Fruit fly (Drosophila melanogaster) whole organism, embryonic: Measurements from ENCODE around the gene CG10068.

Experiments
- Antp ChIP-seq: fragments of 200-800 bp; sonication (Bioruptor generic); optimal IDR thresholded peaks from 3 replicates; lab custom pipeline; 2016; ENCODE audit warnings: missing biosample characterization, missing genetic modification characterization
- Bdp1 ChIP-seq: fragments of 200-800 bp; sonication (Bioruptor generic); optimal IDR thresholded peaks from 3 replicates; lab custom pipeline; 2016; ENCODE audit warnings: missing biosample characterization, missing genetic modification characterization
- CG10366 ChIP-seq: fragments of 200-800 bp; sonication (Bioruptor generic); IDR thresholded peaks from 2 replicates; pipeline ENCODE4 v1.3.6; 2022; ENCODE audit warnings: missing biosample characterization, missing genetic modification characterization
- CG10462 ChIP-seq: fragments of 200-800 bp; sonication (Bioruptor generic); optimal IDR thresholded peaks from 2 replicates; lab custom pipeline; 2016; ENCODE audit warnings: missing biosample characterization, missing genetic modification characterization
- CG10979 ChIP-seq: fragments of 200-800 bp; sonication (Bioruptor generic); optimal IDR thresholded peaks from 2 replicates; lab custom pipeline; 2018; ENCODE audit warnings: missing biosample characterization, mild to moderate bottlenecking, missing genetic modification characterization, moderate library complexity
- CG11695 ChIP-seq: fragments of 200-800 bp; sonication (Bioruptor generic); IDR thresholded peaks from 3 replicates; pipeline ENCODE4 v1.3.6; 2022; ENCODE audit warnings: missing biosample characterization, missing genetic modification characterization
- CG12769 ChIP-seq: fragments of 200-800 bp; sonication (Bioruptor generic); optimal IDR thresholded peaks from 2 replicates; lab custom pipeline; 2019; ENCODE audit warnings: missing biosample characterization, mild to moderate bottlenecking, missing genetic modification characterization, moderate library complexity
- CG13123 ChIP-seq: fragments of 200-800 bp; sonication (Bioruptor generic); optimal IDR thresholded peaks from 2 replicates; lab custom pipeline; 2016; ENCODE audit warnings: missing biosample characterization, missing genetic modification characterization
- CG13894 ChIP-seq: fragments of 200-800 bp; sonication (Bioruptor generic); optimal IDR thresholded peaks from 3 replicates; lab custom pipeline; 2018; ENCODE audit warnings: missing biosample characterization, mild to moderate bottlenecking, missing genetic modification characterization, moderate library complexity
- CG17385 ChIP-seq: fragments of 200-800 bp; sonication (Bioruptor generic); optimal IDR thresholded peaks from 3 replicates; lab custom pipeline; 2018; ENCODE audit warnings: missing biosample characterization, mild to moderate bottlenecking, missing genetic modification characterization
- CG18599 ChIP-seq: fragments of 200-800 bp; sonication (Bioruptor generic); optimal IDR thresholded peaks from 3 replicates; lab custom pipeline; 2017; ENCODE audit warnings: missing biosample characterization, missing genetic modification characterization, mild to moderate bottlenecking, moderate library complexity, missing genetic modification reagents
- CG32772 ChIP-seq: fragments of 200-800 bp; sonication (Bioruptor generic); IDR thresholded peaks from 2 replicates; pipeline ENCODE4 v1.3.6; 2022; ENCODE audit warnings: missing biosample characterization, missing genetic modification characterization
- CG3838 ChIP-seq: fragments of 200-800 bp; sonication (Bioruptor generic); optimal IDR thresholded peaks from 3 replicates; lab custom pipeline; 2016; ENCODE audit warnings: missing biosample characterization, missing genetic modification characterization
- CG6765 ChIP-seq: fragments of 200-800 bp; sonication (Bioruptor generic); optimal IDR thresholded peaks from 3 replicates; lab custom pipeline; 2017; ENCODE audit warnings: missing biosample characterization, mild to moderate bottlenecking, missing genetic modification characterization
- CG7745 ChIP-seq: fragments of 200-800 bp; sonication (Bioruptor generic); optimal IDR thresholded peaks from 2 replicates; lab custom pipeline; 2018; ENCODE audit warnings: missing biosample characterization, mild to moderate bottlenecking, missing genetic modification characterization, moderate library complexity
- CG9215 ChIP-seq: fragments of 200-800 bp; sonication (Bioruptor generic); IDR thresholded peaks from 2 replicates; pipeline ENCODE4 v1.3.6; 2022; ENCODE audit warnings: missing biosample characterization, missing genetic modification characterization
- CG9609 ChIP-seq: fragments of 200-800 bp; sonication (Bioruptor generic); optimal IDR thresholded peaks from 3 replicates; lab custom pipeline; 2016; ENCODE audit warnings: missing biosample characterization, missing genetic modification characterization
- CG9797 ChIP-seq: fragments of 200-800 bp; sonication (Bioruptor generic); optimal IDR thresholded peaks from 3 replicates; lab custom pipeline; 2018; ENCODE audit warnings: missing biosample characterization, mild to moderate bottlenecking, missing genetic modification characterization
- Deaf1 ChIP-seq: fragments of 200-800 bp; optimal IDR thresholded peaks from 3 replicates; lab custom pipeline; 2019; ENCODE audit warnings: missing biosample characterization, mild to moderate bottlenecking, missing genetic modification characterization, moderate library complexity
- Dek ChIP-seq: fragments of 200-800 bp; sonication (Bioruptor generic); optimal IDR thresholded peaks from 3 replicates; lab custom pipeline; 2019; ENCODE audit warnings: missing biosample characterization, mild to moderate bottlenecking, missing genetic modification characterization, moderate library complexity
- Doc2 ChIP-seq: fragments of 200-800 bp; sonication (Bioruptor generic); IDR thresholded peaks from 2 replicates; pipeline ENCODE4 v1.3.6; 2022; ENCODE audit warnings: missing biosample characterization, missing genetic modification characterization
- Eip74EF ChIP-seq, 2 experiments: fragments of 200-800 bp in 1 of 2; fragments of >200 bp in 1 of 2; sonication (Bioruptor generic) in 1 of 2; optimal IDR thresholded peaks; 2 replicates each; lab custom pipeline; 2017 to 2019; ENCODE audit warnings: missing biosample characterization in 2 of 2, missing genetic modification characterization in 2 of 2, mild to moderate bottlenecking in 1 of 2, moderate library complexity in 1 of 2
- Hey ChIP-seq: fragments of 200-800 bp; sonication (Bioruptor generic); optimal IDR thresholded peaks from 3 replicates; lab custom pipeline; 2018; ENCODE audit warnings: missing biosample characterization, mild to moderate bottlenecking, missing genetic modification characterization
- Max ChIP-seq: fragments of 200-800 bp; sonication (Bioruptor generic); optimal IDR thresholded peaks from 2 replicates; lab custom pipeline; 2016; ENCODE audit warnings: missing biosample characterization, mild to moderate bottlenecking, missing genetic modification characterization
- Meics ChIP-seq: fragments of 200-800 bp; sonication (Bioruptor generic); optimal IDR thresholded peaks from 2 replicates; lab custom pipeline; 2017; ENCODE audit warnings: missing biosample characterization, mild to moderate bottlenecking, missing genetic modification characterization
- Nf-YC ChIP-seq: fragments of 200-800 bp; optimal IDR thresholded peaks from 3 replicates; lab custom pipeline; 2019; ENCODE audit warnings: missing biosample characterization, mild to moderate bottlenecking, missing genetic modification characterization, moderate library complexity
- Rx ChIP-seq: fragments of 200-800 bp; sonication (Bioruptor generic); IDR thresholded peaks from 2 replicates; pipeline ENCODE4 v1.3.6; 2022; ENCODE audit warnings: missing biosample characterization, missing genetic modification characterization
- Side ChIP-seq: fragments of 200-800 bp; sonication (Bioruptor generic); optimal IDR thresholded peaks from 2 replicates; lab custom pipeline; 2016; ENCODE audit warnings: missing biosample characterization, missing genetic modification characterization
- Usf ChIP-seq: fragments of 200-800 bp; sonication (Bioruptor generic); optimal IDR thresholded peaks from 2 replicates; lab custom pipeline; 2017; ENCODE audit warnings: missing genotype, missing biosample characterization, missing genetic modification characterization
- ara ChIP-seq: fragments of 200-800 bp; sonication (Bioruptor generic); IDR thresholded peaks from 2 replicates; pipeline ENCODE4 v1.3.6; 2022; ENCODE audit warnings: missing biosample characterization, missing genetic modification characterization
- bbx ChIP-seq: fragments of 200-800 bp; sonication (Bioruptor generic); IDR thresholded peaks from 2 replicates; pipeline ENCODE4 v1.3.6; 2022; ENCODE audit warnings: missing biosample characterization, missing genetic modification characterization; ENCODE audit not compliant: partially characterized antibody
- chinmo ChIP-seq: fragments of 200-800 bp; sonication (Bioruptor generic); IDR thresholded peaks from 4 replicates; pipeline ENCODE4 v1.3.6; 2022; ENCODE audit warnings: missing biosample characterization, missing genetic modification characterization; ENCODE audit not compliant: partially characterized antibody
- dimm ChIP-seq: fragments of 200-800 bp; sonication (Bioruptor generic); IDR thresholded peaks from 2 replicates; pipeline ENCODE4 v1.3.6; 2022; ENCODE audit warnings: missing biosample characterization, missing genetic modification characterization
- dpn ChIP-seq, 2 experiments: fragments of 200-800 bp; sonication (Bioruptor generic); optimal IDR thresholded peaks; 3 replicates each; lab custom pipeline; 2016; ENCODE audit warnings: missing biosample characterization in 2 of 2, missing genetic modification characterization in 2 of 2
- gro ChIP-seq: fragments of 200-800 bp; sonication (Bioruptor generic); optimal IDR thresholded peaks from 2 replicates; lab custom pipeline; 2016; ENCODE audit warnings: missing biosample characterization, missing genetic modification characterization
- jigr1 ChIP-seq: fragments of 200-800 bp; sonication (Bioruptor generic); IDR thresholded peaks from 3 replicates; pipeline ENCODE4 v1.3.6; 2022; ENCODE audit warnings: missing biosample characterization, missing genetic modification characterization
- lov ChIP-seq, 2 experiments: fragments of 200-800 bp in 1 of 2; fragments of >200 bp in 1 of 2; sonication (Bioruptor generic) in 1 of 2; IDR thresholded peaks in 1 of 2; optimal IDR thresholded peaks in 1 of 2; 2 replicates in 1 of 2; 3 replicates in 1 of 2; pipeline versions ENCODE4 v1.3.6 to Lab custom; 2017 to 2022; ENCODE audit warnings: missing biosample characterization in 1 of 2, missing genetic modification characterization in 1 of 2
- nom ChIP-seq: fragments of 200-800 bp; sonication (Bioruptor generic); optimal IDR thresholded peaks from 2 replicates; lab custom pipeline; 2017; ENCODE audit warnings: missing biosample characterization, missing genetic modification characterization, mild to moderate bottlenecking, moderate library complexity, missing genetic modification reagents
- prd ChIP-seq, 3 experiments: fragments of >200 bp in 2 of 3; fragments of 200-800 bp in 1 of 3; sonication (Bioruptor generic) in 1 of 3; optimal IDR thresholded peaks in 2 of 3; IDR thresholded peaks in 1 of 3; 2 replicates in 2 of 3; 3 replicates in 1 of 3; pipeline versions ENCODE4 v1.3.6 to Lab custom; 2017 to 2022; ENCODE audit warnings: missing biosample characterization in 1 of 3, missing genetic modification characterization in 1 of 3
- seq ChIP-seq: fragments of 200-800 bp; sonication (Bioruptor generic); IDR thresholded peaks from 2 replicates; pipeline ENCODE4 v1.3.6; 2022; ENCODE audit warnings: missing biosample characterization, missing genetic modification characterization
- so ChIP-seq: fragments of 200-800 bp; sonication (Bioruptor generic); IDR thresholded peaks from 3 replicates; pipeline ENCODE4 v1.3.6; 2022; ENCODE audit warnings: missing biosample characterization, missing genetic modification characterization
- stc ChIP-seq: fragments of 200-800 bp; sonication (Bioruptor generic); IDR thresholded peaks from 2 replicates; pipeline ENCODE4 v1.3.6; 2022; ENCODE audit warnings: missing biosample characterization, missing genetic modification characterization
- stwl ChIP-seq: fragments of 200-800 bp; sonication (Bioruptor generic); optimal IDR thresholded peaks from 3 replicates; lab custom pipeline; 2018; ENCODE audit warnings: missing biosample characterization, mild to moderate bottlenecking, missing genetic modification characterization, moderate library complexity
- tgo ChIP-seq: fragments of 200-800 bp; sonication (Bioruptor generic); IDR thresholded peaks from 3 replicates; pipeline ENCODE4 v1.3.6; 2022; ENCODE audit warnings: missing biosample characterization, missing genetic modification characterization
- tio ChIP-seq: fragments of 200-800 bp; sonication (Bioruptor generic); optimal IDR thresholded peaks from 2 replicates; lab custom pipeline; 2017; ENCODE audit warnings: missing biosample characterization, missing genetic modification characterization, inconsistent platforms
- tll ChIP-seq, 2 experiments: fragments of 200-800 bp in 1 of 2; fragments of >200 bp in 1 of 2; sonication (Bioruptor generic) in 1 of 2; optimal IDR thresholded peaks; 2 replicates each; lab custom pipeline; 2017 to 2019; ENCODE audit warnings: missing biosample characterization in 2 of 2, missing genetic modification characterization in 2 of 2, mild to moderate bottlenecking in 1 of 2, moderate library complexity in 1 of 2
- toy ChIP-seq: fragments of 200-800 bp; sonication (Bioruptor generic); IDR thresholded peaks from 2 replicates; pipeline ENCODE4 v1.3.6; 2022; ENCODE audit warnings: missing biosample characterization, missing genetic modification characterization
- trh ChIP-seq: fragments of 200-800 bp; sonication (Bioruptor generic); optimal IDR thresholded peaks from 2 replicates; lab custom pipeline; 2016; ENCODE audit warnings: missing biosample characterization, missing genetic modification characterization
- vfl ChIP-seq: fragments of 200-800 bp; sonication (Bioruptor generic); optimal IDR thresholded peaks from 2 replicates; lab custom pipeline; 2016; ENCODE audit warnings: missing biosample characterization, missing genetic modification characterization

CG10068 gene

DNA sequence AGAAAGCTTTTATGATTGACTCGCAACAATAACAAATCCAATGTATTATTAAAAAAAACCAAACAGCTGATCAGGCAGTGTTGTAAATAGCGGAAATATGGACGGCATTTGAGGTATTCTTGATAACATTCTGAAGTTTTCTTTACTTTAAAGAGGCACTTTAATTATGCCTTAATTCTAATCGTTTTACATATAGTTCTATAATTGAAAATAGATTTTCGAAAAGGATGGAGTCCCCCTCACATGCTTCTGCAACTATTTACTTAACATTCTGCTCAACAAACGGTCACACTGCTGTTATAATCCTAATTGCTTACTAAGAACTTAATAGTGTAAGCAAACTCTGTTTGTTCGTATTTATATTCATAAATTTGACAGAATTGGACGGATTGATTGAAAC lies at the start of gene CG10068 (continued):
- TF ChIP-seq dimm (GFP tag; lab: Robert Waterston, UW) (no peak; the same call in 1 of the 2 replicates), toy (GFP tag; lab: Robert Waterston, UW) (0 out of 2 replicates have a peak, but pooled peaks have one; percentile 41), CG13894 (peak; percentile 90), prd (optimal IDR thresholded peaks at IDR 0.05; lab: Kevin White, UChicago) (no peak), prd (GFP tag; IDR thresholded peaks at IDR 0.05; lab: Robert Waterston, UW) (peak; percentile 95), trh (GFP tag; lab: Kevin White, UChicago) (peak; percentile 68), CG10979 (tag; lab: Kevin White, UChicago) (peak; percentile 89), Max (peak; percentile 91), CG32772 (GFP tag; lab: Robert Waterston, UW) (peak; percentile 88), so (GFP tag; lab: Robert Waterston, UW) (peak; percentile 90), CG7745 (tag; lab: Kevin White, UChicago) (no peak), CG6765 (peak; percentile 69), Side (GFP tag; lab: Kevin White, UChicago) (peak; percentile 87), Hey (no peak), nom (peak; percentile 63), CG17385 (GFP tag; lab: Kevin White, UChicago) (peak; percentile 84), tio (GFP tag; lab: Kevin White, UChicago) (peak; percentile 81), CG9797 (GFP tag; lab: Kevin White, UChicago) (peak; percentile 69), lov (optimal IDR thresholded peaks at IDR 0.05; lab: Kevin White, UChicago) (no peak), lov (GFP tag; IDR thresholded peaks at IDR 0.05; lab: Robert Waterston, UW) (peak; percentile 94), CG9609 (peak; percentile 87), Antp (GFP tag; lab: Kevin White, UChicago) (peak; percentile 82), stwl (tag; lab: Kevin White, UChicago) (peak; percentile 98), CG13123 (GFP tag; lab: Kevin White, UChicago) (peak; percentile 74), Nf-YC (tag; lab: Kevin White, UChicago) (peak; percentile 75), CG3838 (peak; percentile 71), Deaf1 (tag; lab: Kevin White, UChicago) (peak; percentile 55), Dek (tag; lab: Kevin White, UChicago) (peak; percentile 82), ara (GFP tag; lab: Robert Waterston, UW) (peak; percentile 94), CG9215 (GFP tag; lab: Robert Waterston, UW) (no peak; the same call in 1 of the 2 replicates), CG11695 (GFP tag; lab: Robert Waterston, UW) (peak; percentile 93), tgo (GFP tag; lab: Robert Waterston, UW) (peak; percentile 92), gro (GFP tag; lab: Kevin White, UChicago) (peak; percentile 90), CG10366 (GFP tag; lab: Robert Waterston, UW) (peak; percentile 88), seq (GFP tag; lab: Robert Waterston, UW) (peak; percentile 91), tll (GFP tag; optimal IDR thresholded peaks at IDR 0.05; lab: Kevin White, UChicago) (peak in 1 of 2 experiments; percentile 80), bbx (GFP tag; lab: Robert Waterston, UW) (no peak), Meics (GFP tag; lab: Kevin White, UChicago) (peak; percentile 82), CG12769 (tag; lab: Kevin White, UChicago) (peak; percentile 77), CG10462 (GFP tag; lab: Kevin White, UChicago) (peak; percentile 82), stc (GFP tag; lab: Robert Waterston, UW) (peak; percentile 91), Eip74EF (GFP tag; optimal IDR thresholded peaks at IDR 0.05; lab: Kevin White, UChicago) (peak in 1 of 2 experiments; percentile 74), Rx (peak; percentile 90), jigr1 (GFP tag; lab: Robert Waterston, UW) (peak; percentile 17; the same call in 1 of the 3 replicates), chinmo (GFP tag; lab: Robert Waterston, UW) (no peak), CG18599 (GFP tag; lab: Kevin White, UChicago) (peak; percentile 89), dpn (GFP tag; optimal IDR thresholded peaks at IDR 0.05; lab: Kevin White, UChicago) (peak; percentile 87), Bdp1 (GFP tag; lab: Kevin White, UChicago) (peak; percentile 90), vfl (GFP tag; lab: Kevin White, UChicago) (peak; percentile 72), Doc2 (no peak), Usf (GFP tag; lab: Kevin White, UChicago) (peak; percentile 22)
